Worm (Caenorhabditis elegans) whole organism, L1 larva: ENCODE data around the gene fbxc-40.
"Not testable (repeated sequence)": the region's sequence is repeated elsewhere in the genome, so short reads cannot be mapped to it uniquely, and the experiment has no call there.

Source experiments
- C04F5.9 ChIP-seq: sonication (generic microtip); optimal IDR thresholded peaks from 2 replicates; lab custom pipeline; 2016; ENCODE audit warnings: missing genetic modification characterization, missing compliant biosample characterization
- C16A3.4 ChIP-seq: fragments of 150-350 bp; optimal IDR thresholded peaks from 2 replicates; lab custom pipeline; 2014; ENCODE audit warnings: missing biosample characterization, missing genetic modification characterization
- C34B4.2 ChIP-seq: sonication (generic microtip); optimal IDR thresholded peaks from 2 replicates; lab custom pipeline; 2017; ENCODE audit warnings: mild to moderate bottlenecking, missing genetic modification characterization, missing compliant biosample characterization
- F16B12.6 ChIP-seq: fragments of 150-350 bp; optimal IDR thresholded peaks from 2 replicates; lab custom pipeline; 2014; ENCODE audit warnings: missing biosample characterization, missing genetic modification characterization
- aha-1 ChIP-seq: fragments of 150-350 bp; optimal IDR thresholded peaks from 2 replicates; lab custom pipeline; 2014; ENCODE audit warnings: missing biosample characterization, missing genetic modification characterization
- blmp-1 ChIP-seq: fragments of 150-350 bp; optimal IDR thresholded peaks from 2 replicates; lab custom pipeline; 2014; ENCODE audit warnings: missing biosample characterization, missing genetic modification characterization
- ceh-63 ChIP-seq: fragments of 200-800 bp; sonication (Bioruptor generic); optimal IDR thresholded peaks from 2 replicates; lab custom pipeline; 2018; ENCODE audit warnings: mild to moderate bottlenecking, missing genetic modification characterization, missing compliant biosample characterization
- ceh-90 ChIP-seq: sonication (generic microtip); optimal IDR thresholded peaks from 2 replicates; lab custom pipeline; 2016; ENCODE audit warnings: missing genetic modification characterization, missing compliant biosample characterization
- dsc-1 ChIP-seq: sonication (generic microtip); optimal IDR thresholded peaks from 2 replicates; lab custom pipeline; 2016; ENCODE audit warnings: mild to moderate bottlenecking, missing genetic modification characterization, missing compliant biosample characterization
- egl-13 ChIP-seq: sonication (generic microtip); optimal IDR thresholded peaks from 2 replicates; lab custom pipeline; 2016; ENCODE audit warnings: missing genotype, missing genetic modification reagents, missing genetic modification characterization, missing compliant biosample characterization
- elt-2 ChIP-seq: sonication (generic microtip); optimal IDR thresholded peaks from 2 replicates; lab custom pipeline; 2016; ENCODE audit warnings: missing genetic modification characterization, mild to moderate bottlenecking, inconsistent platforms, missing compliant biosample characterization, missing genetic modification reagents
- elt-3 ChIP-seq, 6 experiments: fragments of 150-350 bp in 1 of 6; sonication (generic microtip); optimal IDR thresholded peaks; 2 replicates each; lab custom pipeline; 2017 to 2018; ENCODE audit warnings: missing biosample characterization in 6 of 6, missing genetic modification characterization in 6 of 6, inconsistent platforms in 1 of 6
- fkh-10 ChIP-seq: sonication (generic microtip); optimal IDR thresholded peaks from 2 replicates; lab custom pipeline; 2017; ENCODE audit warnings: missing biosample characterization, missing genetic modification reagents, missing genetic modification characterization
- fos-1 ChIP-seq: fragments of 150-350 bp; optimal IDR thresholded peaks from 2 replicates; lab custom pipeline; 2014; ENCODE audit warnings: missing biosample characterization, missing genetic modification characterization
- hlh-17 ChIP-seq: fragments of 200-800 bp; sonication (Bioruptor generic); optimal IDR thresholded peaks from 2 replicates; lab custom pipeline; 2018; ENCODE audit warnings: missing genetic modification characterization, mild to moderate bottlenecking, missing compliant biosample characterization, moderate library complexity, borderline replicate concordance
- hpl-2 ChIP-seq: fragments of 150-350 bp; optimal IDR thresholded peaks from 2 replicates; lab custom pipeline; 2014; ENCODE audit warnings: missing biosample characterization, missing genetic modification reagents, missing genetic modification characterization
- irx-1 ChIP-seq: sonication (generic microtip); optimal IDR thresholded peaks from 2 replicates; lab custom pipeline; 2016; ENCODE audit warnings: missing genetic modification characterization, missing compliant biosample characterization
- jun-1 ChIP-seq: fragments of 150-350 bp; optimal IDR thresholded peaks from 2 replicates; lab custom pipeline; 2014; ENCODE audit warnings: missing biosample characterization, missing genetic modification reagents, missing genetic modification characterization
- mab-9 ChIP-seq: fragments of 200-800 bp; sonication (Bioruptor generic); IDR thresholded peaks from 2 replicates; pipeline ENCODE4 v1.3.6; 2022; ENCODE audit warnings: missing genetic modification reagents, missing genetic modification characterization, missing compliant biosample characterization
- mdl-1 ChIP-seq, 2 experiments: fragments of 150-350 bp; optimal IDR thresholded peaks; 2 replicates each; lab custom pipeline; 2014 to 2017; ENCODE audit warnings: missing biosample characterization in 2 of 2, missing genetic modification characterization in 2 of 2, inconsistent platforms in 1 of 2
- mep-1 ChIP-seq: fragments of 150-350 bp; optimal IDR thresholded peaks from 2 replicates; lab custom pipeline; 2014; ENCODE audit warnings: missing biosample characterization, missing genetic modification characterization
- nhr-11 ChIP-seq: fragments of 150-350 bp; optimal IDR thresholded peaks from 2 replicates; lab custom pipeline; 2014; ENCODE audit warnings: missing biosample characterization, missing genetic modification characterization
- nhr-20 ChIP-seq: sonication (generic microtip); optimal IDR thresholded peaks from 2 replicates; lab custom pipeline; 2016; ENCODE audit warnings: mild to moderate bottlenecking, missing genetic modification characterization, missing compliant biosample characterization
- nhr-71 ChIP-seq: sonication (generic microtip); optimal IDR thresholded peaks from 2 replicates; lab custom pipeline; 2016; ENCODE audit warnings: mild to moderate bottlenecking, missing genetic modification characterization, moderate library complexity, missing compliant biosample characterization
- nhr-76 ChIP-seq: sonication (generic microtip); optimal IDR thresholded peaks from 2 replicates; lab custom pipeline; 2017; ENCODE audit warnings: missing biosample characterization, missing genetic modification characterization
- pqm-1 ChIP-seq: sonication (generic microtip); optimal IDR thresholded peaks from 3 replicates; lab custom pipeline; 2017; ENCODE audit warnings: missing biosample characterization, missing genetic modification characterization
- sox-4 ChIP-seq: sonication (generic microtip); optimal IDR thresholded peaks from 2 replicates; lab custom pipeline; 2016; ENCODE audit warnings: missing genetic modification characterization, missing compliant biosample characterization
- sptf-1 ChIP-seq: fragments of 150-350 bp; optimal IDR thresholded peaks from 2 replicates; lab custom pipeline; 2014; ENCODE audit warnings: missing biosample characterization, missing genetic modification characterization
- tbx-2 ChIP-seq: sonication (generic microtip); optimal IDR thresholded peaks from 2 replicates; lab custom pipeline; 2016; ENCODE audit warnings: missing genetic modification characterization, missing compliant biosample characterization
- tlp-1 ChIP-seq: fragments of 150-350 bp; optimal IDR thresholded peaks from 2 replicates; lab custom pipeline; 2014; ENCODE audit warnings: missing biosample characterization, missing genetic modification characterization
- unc-130 ChIP-seq: fragments of 150-350 bp; optimal IDR thresholded peaks from 2 replicates; lab custom pipeline; 2017; ENCODE audit warnings: missing biosample characterization, missing genetic modification characterization, inconsistent platforms
- unc-30 ChIP-seq: sonication (generic microtip); optimal IDR thresholded peaks from 2 replicates; lab custom pipeline; 2017; ENCODE audit warnings: missing biosample characterization, missing genetic modification characterization
- zag-1 ChIP-seq: fragments of 150-350 bp; optimal IDR thresholded peaks from 2 replicates; lab custom pipeline; 2014; ENCODE audit warnings: missing biosample characterization, missing genetic modification characterization
- ztf-4 ChIP-seq: fragments of 150-350 bp; optimal IDR thresholded peaks from 2 replicates; lab custom pipeline; 2014; ENCODE audit warnings: missing biosample characterization, missing genetic modification characterization

The fbxc-40 gene

ce11 chrII:958618-959017 is 27.2 kb upstream of the fbxc-40 start, which contains the start of gene sdz-4:
TSS of gene sdz-4 (plus strand) at chrII:958918.
- TF ChIP-seq mab-9 (GFP tag; lab: Robert Waterston, UW) (no peak), elt-3 (tag; optimal IDR thresholded peaks at IDR 0.05; lab: Kevin White, UChicago) (no peak)

- TF ChIP-seq sptf-1 (tag; lab: Kevin White, UChicago) (no peak), egl-13 (no peak), tlp-1 (no peak), C34B4.2 (tag; lab: Kevin White, UChicago) (no peak)
These were observed 25.6 kb upstream of the fbxc-40 start, which contains the start of the genes C32B5.18 and C32B5.7 for ce11 chrII:960218-960617. TSS of gene C32B5.18 (plus strand) at chrII:960518. TSS of gene C32B5.7 (plus strand) at chrII:960528.

ce11 chrII:961961-962360 is 23.8 kb upstream of the fbxc-40 start, which contains the start of gene C32B5.13:
TSS of gene C32B5.13 (minus strand) at chrII:962061.
- no peak for TF ChIP-seq ztf-4
- no peak for TF ChIP-seq dsc-1 (tag; lab: Kevin White, UChicago)
- no peak for TF ChIP-seq hpl-2
- no peak for TF ChIP-seq aha-1 (tag; lab: Kevin White, UChicago)
- TF ChIP-seq hlh-17 (GFP tag; lab: Kevin White, UChicago) = no peak
- no peak for TF ChIP-seq nhr-20 (tag; lab: Kevin White, UChicago)
- no peak for TF ChIP-seq ceh-90 (tag; lab: Kevin White, UChicago)

ce11 chrII:966962-967361 is 18.8 kb upstream of the fbxc-40 start, which contains the start of gene fbxc-18:
TSS of gene fbxc-18 (minus strand) at chrII:967062.
- not testable (repeated sequence) for TF ChIP-seq sox-4 (tag; lab: Kevin White, UChicago); blmp-1 (tag; lab: Kevin White, UChicago); ceh-63 (GFP tag; lab: Kevin White, UChicago)

- TF ChIP-seq unc-130, pqm-1, jun-1 (tag; lab: Kevin White, UChicago): not testable (repeated sequence)
These were observed 17.7 kb upstream of the fbxc-40 start, which contains the start of gene C32B5.6 for ce11 chrII:968106-968505. TSS of gene C32B5.6 (plus strand) at chrII:968406.

- TF ChIP-seq nhr-76 (tag; lab: Kevin White, UChicago) (no peak), dsc-1 (tag; lab: Kevin White, UChicago) (no peak), irx-1 (tag; lab: Kevin White, UChicago) (no peak), zag-1 (no peak), elt-2 (tag; lab: Kevin White, UChicago) (no peak), aha-1 (tag; lab: Kevin White, UChicago) (no peak), mep-1 (tag; lab: Kevin White, UChicago) (no peak), C04F5.9 (no peak), unc-30 (tag; lab: Kevin White, UChicago) (no peak), tbx-2 (no peak), fkh-10 (GFP tag; lab: Kevin White, UChicago) (no peak), mdl-1 (tag; optimal IDR thresholded peaks at IDR 0.05; lab: Kevin White, UChicago) (no peak), fos-1 (tag; lab: Kevin White, UChicago) (no peak), C16A3.4 (tag; lab: Kevin White, UChicago) (no peak), F16B12.6 (tag; lab: Kevin White, UChicago) (no peak), nhr-71 (tag; lab: Kevin White, UChicago) (no peak), nhr-11 (tag; lab: Kevin White, UChicago) (no peak)
These were observed 13.0 kb upstream of the fbxc-40 start, which contains the start of gene C32B5.15 for ce11 chrII:972850-973249. TSS of gene C32B5.15 (minus strand) at chrII:972950.
